Fruit fly (Drosophila melanogaster): ENCODE measurements around the gene CG11656.
A peak's percentile ranks its signal among the peaks of the same experiment; 100 is the strongest.

The CG11656 gene

DNA sequence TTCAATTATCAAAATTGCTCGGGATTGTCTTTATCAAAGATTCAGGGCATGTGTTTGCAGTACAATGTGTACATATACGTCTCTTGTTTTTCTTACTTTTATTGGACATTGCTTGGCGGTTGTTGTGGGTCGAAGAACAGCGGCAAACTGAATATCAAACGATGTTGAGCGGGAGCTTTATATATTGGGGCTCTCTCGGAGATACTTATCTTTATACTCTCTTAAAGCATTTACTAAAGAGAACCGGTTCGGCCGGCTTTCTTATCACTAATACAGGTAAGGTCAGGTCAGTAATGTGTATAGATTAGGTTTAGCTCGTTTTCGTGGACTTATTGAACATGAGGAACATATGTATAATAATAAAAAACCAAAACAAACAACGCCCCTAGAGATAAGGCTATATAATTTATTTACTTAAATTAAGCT is 41.6 kb downstream of the CG11656 start, which contains the start of gene CG7966 (continued):
- TF ChIP-seq CG13287 (GFP tag; IDR thresholded peaks at IDR 0.05; ENCODE audit: partially characterized antibody) (peak; percentile 9), Fer3 (tag; optimal IDR thresholded peaks at IDR 0.05) (no peak), maf-S (GFP tag; optimal IDR thresholded peaks at IDR 0.05) (no peak), tio (GFP tag; optimal IDR thresholded peaks at IDR 0.05) (no peak), her (GFP tag; optimal IDR thresholded peaks at IDR 0.05) (no peak), CG8478 (optimal IDR thresholded peaks at IDR 0.05) (no peak), nom (GFP tag; optimal IDR thresholded peaks at IDR 0.05) (peak; percentile 53), hb (GFP tag; IDR thresholded peaks at IDR 0.05; ENCODE audit: partially characterized antibody) (no peak), CG15696 (tag; optimal IDR thresholded peaks at IDR 0.05) (no peak), danr (GFP tag; IDR thresholded peaks at IDR 0.05) (no peak), salm (tag; optimal IDR thresholded peaks at IDR 0.05) (peak; percentile 10), sc (optimal IDR thresholded peaks at IDR 0.05) (no peak), sc (GFP tag; optimal IDR thresholded peaks at IDR 0.05) (no peak), E2f2 (GFP tag; IDR thresholded peaks at IDR 0.05) (no peak), Jarid2 (GFP tag; optimal IDR thresholded peaks at IDR 0.05) (peak; percentile 83), ab (GFP tag; optimal IDR thresholded peaks at IDR 0.05) (no peak), CG7786 (GFP tag; optimal IDR thresholded peaks at IDR 0.05) (no peak), CG17568 (GFP tag; optimal IDR thresholded peaks at IDR 0.05) (no peak), CG2712 (tag; optimal IDR thresholded peaks at IDR 0.05) (no peak), sd (tag; optimal IDR thresholded peaks at IDR 0.05) (peak; percentile 20), Hmx (GFP tag; optimal IDR thresholded peaks at IDR 0.05) (no peak), pita (GFP tag; optimal IDR thresholded peaks at IDR 0.05) (no peak), CG14710 (tag; optimal IDR thresholded peaks at IDR 0.05) (no peak), fd3F (GFP tag; optimal IDR thresholded peaks at IDR 0.05) (no peak), toy (GFP tag; IDR thresholded peaks at IDR 0.05) (no peak), da (GFP tag; optimal IDR thresholded peaks at IDR 0.05) (no peak), Chrac-16 (GFP tag; optimal IDR thresholded peaks at IDR 0.05) (no peak), peb (GFP tag; IDR thresholded peaks at IDR 0.05) (no peak), CG12219 (GFP tag; optimal IDR thresholded peaks at IDR 0.05) (no peak), gsb-n (tag; optimal IDR thresholded peaks at IDR 0.05) (no peak), gsb (GFP tag; IDR thresholded peaks at IDR 0.05) (no peak), CkIIα-i1 (GFP tag; IDR thresholded peaks at IDR 0.05) (no peak), H2.0 (GFP tag; IDR thresholded peaks at IDR 0.05) (no peak), lbe (GFP tag; optimal IDR thresholded peaks at IDR 0.05) (peak; percentile 52), CG15011 (GFP tag; optimal IDR thresholded peaks at IDR 0.05) (no peak), CG11093 (GFP tag; IDR thresholded peaks at IDR 0.05) (no peak), amos (GFP tag; IDR thresholded peaks at IDR 0.05; ENCODE audit: partially characterized antibody) (peak; percentile 26; the same call in 1 of the 2 replicates), Myb (GFP tag; optimal IDR thresholded peaks at IDR 0.05) (no peak), dysf (GFP tag; IDR thresholded peaks at IDR 0.05) (no peak), CG8359 (GFP tag; optimal IDR thresholded peaks at IDR 0.05; ENCODE audit: borderline replicate concordance) (no peak), lab (GFP tag; optimal IDR thresholded peaks at IDR 0.05) (peak; percentile 59), Gug (GFP tag; IDR thresholded peaks at IDR 0.05) (no peak), wdn (GFP tag; IDR thresholded peaks at IDR 0.05) (no peak), slou (GFP tag; optimal IDR thresholded peaks at IDR 0.05) (no peak), mam (GFP tag; optimal IDR thresholded peaks at IDR 0.05) (no peak), CG18011 (GFP tag; optimal IDR thresholded peaks at IDR 0.05) (no peak), MTF-1 (GFP tag; optimal IDR thresholded peaks at IDR 0.05; ENCODE audit: borderline replicate concordance) (peak; percentile 38), NC2β (GFP tag; optimal IDR thresholded peaks at IDR 0.05) (no peak), zfh1 (GFP tag; IDR thresholded peaks at IDR 0.05) (no peak), Sry-δ (GFP tag; optimal IDR thresholded peaks at IDR 0.05) (no peak), dmrt99B (tag; optimal IDR thresholded peaks at IDR 0.05) (no peak), Trl (optimal IDR thresholded peaks at IDR 0.05) (peak; percentile 65 to 81), Trl (GFP tag; optimal IDR thresholded peaks at IDR 0.05) (no peak)

Data from whole organism, embryonic.